Worm (Caenorhabditis elegans) whole organism, L4 larva: ENCODE data around the gene B0252.5.

Source experiments
- F49E8.2 ChIP-seq: sonication (generic microtip); optimal IDR thresholded peaks from 2 replicates; lab custom pipeline; 2016; ENCODE audit warnings: missing compliant biosample characterization, mild to moderate bottlenecking, missing genetic modification characterization, borderline replicate concordance
- T26A8.4 ChIP-seq: fragments of 200-800 bp; sonication (Bioruptor generic); IDR thresholded peaks from 2 replicates; pipeline ENCODE4 v1.3.6; 2022; ENCODE audit warnings: missing genetic modification characterization, missing compliant biosample characterization
- ZK337.2 ChIP-seq: fragments of 200-800 bp; sonication (Bioruptor generic); IDR thresholded peaks from 2 replicates; pipeline ENCODE4 v1.3.6; 2022; ENCODE audit warnings: missing genetic modification reagents, missing genetic modification characterization, missing compliant biosample characterization
- ama-1 ChIP-seq: fragments of 150-350 bp; optimal IDR thresholded peaks from 2 replicates; lab custom pipeline; 2014; ENCODE audit warnings: inconsistent platforms, mixed read lengths
- ceh-32 ChIP-seq: sonication (generic microtip); optimal IDR thresholded peaks from 2 replicates; lab custom pipeline; 2016; ENCODE audit warnings: mild to moderate bottlenecking, missing genetic modification characterization, missing compliant biosample characterization; ENCODE audit not compliant: poor library complexity
- daf-19 ChIP-seq: fragments of 200-800 bp; sonication (Bioruptor generic); conservative IDR thresholded peaks from 2 replicates; pipeline ENCODE4 v1.3.6; 2022; ENCODE audit warnings: missing genetic modification characterization, missing compliant biosample characterization
- dmd-6 ChIP-seq: fragments of 200-800 bp; sonication (Bioruptor generic); IDR thresholded peaks from 2 replicates; pipeline ENCODE4 v1.3.6; 2022; ENCODE audit warnings: missing genetic modification reagents, missing genetic modification characterization, missing compliant biosample characterization
- dpl-1 ChIP-seq: fragments of 150-350 bp; optimal IDR thresholded peaks from 2 replicates; lab custom pipeline; 2014; ENCODE audit warnings: missing biosample characterization, missing genetic modification reagents, missing genetic modification characterization
- duxl-1 ChIP-seq: sonication (generic microtip); optimal IDR thresholded peaks from 2 replicates; lab custom pipeline; 2016; ENCODE audit warnings: mild to moderate bottlenecking, missing genetic modification characterization, moderate library complexity, missing compliant biosample characterization; ENCODE audit not compliant: poor library complexity
- dve-1 ChIP-seq: sonication (generic microtip); optimal IDR thresholded peaks from 2 replicates; lab custom pipeline; 2017; ENCODE audit warnings: antibody characterized with exemption, mild to moderate bottlenecking, missing genetic modification characterization, missing compliant biosample characterization; ENCODE audit not compliant: insufficient read depth
- fos-1 ChIP-seq: fragments of 150-350 bp; optimal IDR thresholded peaks from 2 replicates; lab custom pipeline; 2014; ENCODE audit warnings: missing biosample characterization, missing genetic modification characterization
- hif-1 ChIP-seq, 2 experiments: sonication (generic microtip); optimal IDR thresholded peaks; 2 replicates each; lab custom pipeline; 2016 to 2017; ENCODE audit warnings: missing compliant biosample characterization in 2 of 2, missing genetic modification characterization in 2 of 2, missing genetic modification reagents in 2 of 2, missing genotype in 2 of 2, mild to moderate bottlenecking in 1 of 2
- hlh-11 ChIP-seq: fragments of 200-800 bp; sonication (Bioruptor generic); optimal IDR thresholded peaks from 2 replicates; lab custom pipeline; 2018; ENCODE audit warnings: mild to moderate bottlenecking, missing genetic modification characterization, missing compliant biosample characterization
- hlh-30 ChIP-seq: sonication (generic microtip); optimal IDR thresholded peaks from 2 replicates; lab custom pipeline; 2017; ENCODE audit warnings: antibody characterized with exemption, mild to moderate bottlenecking, missing genetic modification characterization, missing compliant biosample characterization; ENCODE audit not compliant: insufficient read depth
- hmg-1.1 ChIP-seq: fragments of 200-800 bp; sonication (Bioruptor generic); IDR thresholded peaks from 2 replicates; pipeline ENCODE4 v1.3.6; 2022; ENCODE audit warnings: missing genetic modification reagents, missing genetic modification characterization, missing compliant biosample characterization
- jun-1 ChIP-seq: fragments of 150-350 bp; optimal IDR thresholded peaks from 2 replicates; lab custom pipeline; 2014; ENCODE audit warnings: missing biosample characterization, missing genetic modification reagents, missing genetic modification characterization
- lin-29 ChIP-seq: fragments of 200-800 bp; sonication (Bioruptor generic); IDR thresholded peaks from 2 replicates; pipeline ENCODE4 v1.3.6; 2022; ENCODE audit warnings: missing genetic modification reagents, missing genetic modification characterization, missing compliant biosample characterization
- lin-39 ChIP-seq: fragments of 150-350 bp; optimal IDR thresholded peaks from 2 replicates; lab custom pipeline; 2014; ENCODE audit warnings: missing biosample characterization, missing genetic modification reagents, missing genetic modification characterization
- lir-3 ChIP-seq: sonication (generic microtip); optimal IDR thresholded peaks from 2 replicates; lab custom pipeline; 2016; ENCODE audit warnings: mild to moderate bottlenecking, missing genetic modification characterization, missing compliant biosample characterization
- lsy-2 ChIP-seq, 2 experiments: fragments of 150-350 bp in 1 of 2; sonication (generic microtip) in 1 of 2; optimal IDR thresholded peaks; 2 replicates each; lab custom pipeline; 2014 to 2017; ENCODE audit warnings: missing biosample characterization in 2 of 2, missing genetic modification characterization in 2 of 2
- madf-5 ChIP-seq, 2 experiments: fragments of 200-800 bp; sonication (Bioruptor generic); IDR thresholded peaks; 2 replicates each; pipeline ENCODE4 v1.3.6; 2022; ENCODE audit warnings: missing compliant biosample characterization in 2 of 2, missing genetic modification characterization in 2 of 2
- madf-9 ChIP-seq: fragments of 200-800 bp; sonication (Bioruptor generic); conservative IDR thresholded peaks from 2 replicates; pipeline ENCODE4 v1.3.6; 2022; ENCODE audit warnings: missing genetic modification reagents, missing genetic modification characterization, missing compliant biosample characterization
- mep-1 ChIP-seq: fragments of 150-350 bp; sonication (generic microtip); optimal IDR thresholded peaks from 3 replicates; lab custom pipeline; 2014; ENCODE audit warnings: missing biosample characterization, missing genetic modification characterization
- mxl-3 ChIP-seq: fragments of 200-800 bp; sonication (Bioruptor generic); optimal IDR thresholded peaks from 2 replicates; lab custom pipeline; 2018; ENCODE audit warnings: mild to moderate bottlenecking, missing genetic modification characterization, missing compliant biosample characterization
- nhr-237 ChIP-seq: sonication (generic microtip); optimal IDR thresholded peaks from 2 replicates; lab custom pipeline; 2017; ENCODE audit warnings: missing biosample characterization, missing genetic modification characterization
- nhr-28 ChIP-seq: fragments of 150-350 bp; optimal IDR thresholded peaks from 2 replicates; lab custom pipeline; 2014; ENCODE audit warnings: missing biosample characterization, missing genetic modification characterization
- nhr-41 ChIP-seq: fragments of 200-800 bp; sonication (Bioruptor generic); IDR thresholded peaks from 2 replicates; pipeline ENCODE4 v1.3.6; 2022; ENCODE audit warnings: missing genetic modification reagents, missing genetic modification characterization, missing compliant biosample characterization
- nhr-42 ChIP-seq: fragments of 200-800 bp; sonication (Bioruptor generic); IDR thresholded peaks from 2 replicates; pipeline ENCODE4 v1.3.6; 2022; ENCODE audit warnings: missing genetic modification characterization, missing compliant biosample characterization
- nhr-48 ChIP-seq: sonication (generic microtip); optimal IDR thresholded peaks from 2 replicates; lab custom pipeline; 2016; ENCODE audit warnings: mild to moderate bottlenecking, missing genetic modification characterization, missing compliant biosample characterization
- nhr-77 ChIP-seq: fragments of 150-350 bp; optimal IDR thresholded peaks from 2 replicates; lab custom pipeline; 2014; ENCODE audit warnings: missing biosample characterization, missing genetic modification characterization
- php-3 ChIP-seq: fragments of 200-800 bp; sonication (Bioruptor generic); IDR thresholded peaks from 2 replicates; pipeline ENCODE4 v1.3.6; 2022; ENCODE audit warnings: missing genetic modification reagents, missing genetic modification characterization, missing compliant biosample characterization
- rbr-2 ChIP-seq: sonication (generic microtip); optimal IDR thresholded peaks from 2 replicates; lab custom pipeline; 2016; ENCODE audit warnings: missing genotype, missing genetic modification characterization, missing compliant biosample characterization
- sdz-12 ChIP-seq: fragments of 200-800 bp; sonication (Bioruptor generic); optimal IDR thresholded peaks from 2 replicates; lab custom pipeline; 2018; ENCODE audit warnings: mild to moderate bottlenecking, missing genetic modification characterization, missing compliant biosample characterization
- tra-1 ChIP-seq: fragments of 200-800 bp; sonication (Bioruptor generic); IDR thresholded peaks from 2 replicates; pipeline ENCODE4 v1.3.6; 2022; ENCODE audit warnings: missing genetic modification reagents, missing genetic modification characterization, missing compliant biosample characterization
- unc-130 ChIP-seq: sonication (generic microtip); optimal IDR thresholded peaks from 2 replicates; lab custom pipeline; 2016; ENCODE audit warnings: missing genetic modification reagents, missing genetic modification characterization, missing compliant biosample characterization
- unc-62 ChIP-seq, 3 experiments: fragments of 150-350 bp in 1 of 3; sonication (generic microtip); optimal IDR thresholded peaks in 2 of 3; peaks in 1 of 3; 1 replicate in 1 of 3; 2 replicates in 2 of 3; lab custom pipeline; 2014 to 2017; ENCODE audit warnings: missing biosample characterization in 3 of 3, missing genetic modification characterization in 3 of 3, missing genetic modification reagents in 3 of 3, missing genotype in 1 of 3
- vab-7 ChIP-seq: fragments of 200-800 bp; sonication (Bioruptor generic); IDR thresholded peaks from 2 replicates; pipeline ENCODE4 v1.3.6; 2022; ENCODE audit warnings: missing genetic modification reagents, missing genetic modification characterization, missing compliant biosample characterization
- zfp-2 ChIP-seq: sonication (generic microtip); optimal IDR thresholded peaks from 2 replicates; lab custom pipeline; 2016; ENCODE audit warnings: mild to moderate bottlenecking, missing genetic modification characterization, missing compliant biosample characterization
- zfp-3 ChIP-seq: fragments of 200-800 bp; sonication (Bioruptor generic); conservative IDR thresholded peaks from 2 replicates; pipeline ENCODE4 v1.3.6; 2022; ENCODE audit warnings: missing genetic modification reagents, missing genetic modification characterization, missing compliant biosample characterization
- ztf-11 ChIP-seq: fragments of 150-350 bp; optimal IDR thresholded peaks from 2 replicates; lab custom pipeline; 2014; ENCODE audit warnings: missing biosample characterization, missing genetic modification characterization

B0252.5 gene

DNA sequence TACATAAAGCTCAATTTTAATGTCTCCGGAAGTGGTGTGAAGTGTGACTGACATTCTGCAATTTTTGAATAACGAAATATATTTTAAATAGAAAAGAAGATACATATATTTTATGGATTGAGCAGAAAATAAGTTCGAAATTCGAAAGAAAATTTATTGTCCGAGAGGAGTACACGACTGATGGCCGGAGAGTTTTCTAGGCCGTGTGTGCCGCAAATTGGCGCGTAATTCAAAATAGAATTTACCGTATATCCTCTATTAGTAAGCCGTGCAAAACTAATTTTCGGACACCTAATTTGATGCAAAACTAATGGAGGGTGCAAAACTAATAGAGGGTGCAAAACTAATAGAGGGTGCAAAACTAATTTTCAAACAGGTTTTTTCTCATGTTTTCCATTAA is 5.4 kb downstream of the B0252.5 start, which contains the start of gene cyn-10 (continued):
- no peak for TF ChIP-seq lin-29 (GFP tag; lab: Robert Waterston, UW)
- TF ChIP-seq jun-1 (tag; lab: Kevin White, UChicago) = no peak
- TF ChIP-seq rbr-2 = peak; percentile 45
- no peak; the same call in 1 of the 2 replicates for TF ChIP-seq vab-7 (GFP tag; lab: Robert Waterston, UW)
- TF ChIP-seq sdz-12 = peak; percentile 70
- TF ChIP-seq dve-1 (tag; lab: Kevin White, UChicago) = peak; percentile 49
- peak; percentile 66 for TF ChIP-seq hmg-1.1 (GFP tag; lab: Robert Waterston, UW)
- peak; percentile 76; the same call in 1 of the 2 replicates for TF ChIP-seq zfp-3
- TF ChIP-seq ZK337.2 (GFP tag; lab: Robert Waterston, UW) = peak; percentile 98
- TF ChIP-seq hif-1 (tag; optimal IDR thresholded peaks at IDR 0.05; lab: Kevin White, UChicago) = peak in 1 of 2 experiments; percentile 86
- TF ChIP-seq F49E8.2 (tag; lab: Kevin White, UChicago) = peak; percentile 6
- peak; percentile 51 for TF ChIP-seq mep-1
- peak; percentile 4 for TF ChIP-seq ceh-32 (tag; lab: Kevin White, UChicago)
- peak; percentile 83 for TF ChIP-seq dmd-6 (GFP tag; lab: Robert Waterston, UW)
- peak; percentile 15 for TF ChIP-seq nhr-28 (tag; lab: Kevin White, UChicago)
- no peak; a peak in 1 of 4 replicates for TF ChIP-seq madf-5 (GFP tag; IDR thresholded peaks at IDR 0.05; lab: Robert Waterston, UW)

DNA sequence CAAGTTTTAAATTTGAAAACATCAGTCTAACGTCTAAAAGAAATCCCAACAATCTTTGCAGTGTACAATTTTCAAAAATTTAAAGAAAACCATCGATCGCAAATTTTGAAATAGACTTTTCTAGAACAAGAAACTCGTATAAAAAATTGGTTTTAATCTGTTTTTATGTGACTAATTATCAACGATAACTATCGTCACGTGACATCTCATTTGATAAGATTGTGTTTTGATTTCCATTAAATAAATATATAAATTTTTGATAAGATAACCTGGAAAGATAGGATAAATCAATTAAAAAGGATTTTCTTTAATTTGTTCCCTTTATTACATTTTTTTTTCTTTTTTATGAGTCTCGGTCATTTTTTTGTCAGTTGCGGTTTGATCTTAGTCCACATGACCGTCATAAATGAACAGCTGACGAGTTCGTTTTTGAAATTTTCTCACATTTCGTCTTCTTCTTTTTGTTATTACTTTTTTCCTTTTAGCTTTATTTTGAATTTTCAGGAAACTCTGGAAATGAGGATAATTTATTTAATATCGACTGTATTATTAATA is 9.0 kb downstream of the B0252.5 start, which contains the start of gene asm-1:
asm-1 (plus strand) TSS at position 505 of the 555 bp plus-strand sequence.
- TF ChIP-seq nhr-48 (no peak), mxl-3 (no peak), duxl-1 (tag; lab: Kevin White, UChicago) (no peak), nhr-41 (GFP tag; lab: Robert Waterston, UW) (no peak), hlh-30 (tag; lab: Kevin White, UChicago) (peak; percentile 49), lsy-2 (tag; optimal IDR thresholded peaks at IDR 0.05; lab: Kevin White, UChicago) (peak in 1 of 2 experiments; percentile 21), T26A8.4 (no peak), unc-62 (GFP tag; optimal IDR thresholded peaks at IDR 0.05 in 1 of 2; lab: Kevin White, UChicago) (no peak), unc-62 (tag; optimal IDR thresholded peaks at IDR 0.05; lab: Kevin White, UChicago) (no peak), dve-1 (tag; lab: Kevin White, UChicago) (peak; percentile 36), nhr-42 (GFP tag; lab: Robert Waterston, UW) (no peak), hif-1 (tag; optimal IDR thresholded peaks at IDR 0.05; lab: Kevin White, UChicago) (no peak), madf-9 (GFP tag; lab: Robert Waterston, UW) (no peak), ztf-11 (no peak), fos-1 (tag; lab: Kevin White, UChicago) (no peak), lin-39 (tag; lab: Kevin White, UChicago) (no peak), php-3 (GFP tag; lab: Robert Waterston, UW) (peak; percentile 63), hlh-11 (tag; lab: Kevin White, UChicago) (peak; percentile 34), nhr-237 (no peak), nhr-77 (tag; lab: Kevin White, UChicago) (no peak), daf-19 (no peak), dpl-1 (GFP tag; lab: Kevin White, UChicago) (no peak), zfp-2 (tag; lab: Kevin White, UChicago) (no peak), lir-3 (tag; lab: Kevin White, UChicago) (no peak), unc-130 (GFP tag; lab: Kevin White, UChicago) (no peak), ama-1 (lab: Kevin White, UChicago) (no peak), tra-1 (GFP tag; lab: Robert Waterston, UW) (no peak)
